Fruit fly (Drosophila melanogaster) whole organism, embryonic: ENCODE measurements around the gene CG14110.

Source experiments
- Abd-B ChIP-seq: fragments of 200-800 bp; sonication (Bioruptor generic); optimal IDR thresholded peaks from 2 replicates; lab custom pipeline; 2018; ENCODE audit warnings: missing biosample characterization, mild to moderate bottlenecking, missing genetic modification characterization, moderate library complexity
- Atf-2 ChIP-seq: fragments of 200-800 bp; sonication (Bioruptor generic); optimal IDR thresholded peaks from 2 replicates; lab custom pipeline; 2016; ENCODE audit warnings: missing biosample characterization, missing genetic modification characterization
- Awh ChIP-seq: fragments of 200-800 bp; sonication (Bioruptor generic); IDR thresholded peaks from 2 replicates; pipeline ENCODE4, ENCODE4 v1.3.6; 2022; ENCODE audit warnings: missing biosample characterization, missing genetic modification characterization
- CG10321 ChIP-seq: fragments of 200-800 bp; sonication (Bioruptor generic); IDR thresholded peaks from 2 replicates; pipeline ENCODE4 v1.3.6; 2022; ENCODE audit warnings: missing biosample characterization, missing genetic modification characterization
- CG10959 ChIP-seq: fragments of 200-800 bp; sonication (Bioruptor generic); IDR thresholded peaks from 2 replicates; pipeline ENCODE4 v1.3.6; 2022; ENCODE audit warnings: missing biosample characterization, missing genetic modification characterization
- CG11247 ChIP-seq: fragments of 200-800 bp; sonication (Bioruptor generic); IDR thresholded peaks from 2 replicates; pipeline ENCODE4 v1.3.6; 2022; ENCODE audit warnings: missing biosample characterization, missing genetic modification characterization
- CG11695 ChIP-seq: fragments of 200-800 bp; sonication (Bioruptor generic); IDR thresholded peaks from 3 replicates; pipeline ENCODE4 v1.3.6; 2022; ENCODE audit warnings: missing biosample characterization, missing genetic modification characterization
- CG15011 ChIP-seq: fragments of 200-800 bp; sonication (Bioruptor generic); optimal IDR thresholded peaks from 3 replicates; lab custom pipeline; 2018; ENCODE audit warnings: missing biosample characterization, mild to moderate bottlenecking, missing genetic modification characterization
- CG17361 ChIP-seq: fragments of 200-800 bp; sonication (Bioruptor generic); IDR thresholded peaks from 3 replicates; pipeline ENCODE4 v1.3.6; 2022; ENCODE audit warnings: missing biosample characterization, missing genetic modification characterization
- CG30403 ChIP-seq: fragments of 200-800 bp; sonication (Bioruptor generic); optimal IDR thresholded peaks from 3 replicates; lab custom pipeline; 2016; ENCODE audit warnings: missing biosample characterization, missing genetic modification characterization
- CG3065 ChIP-seq: fragments of 200-800 bp; sonication (Bioruptor generic); optimal IDR thresholded peaks from 2 replicates; lab custom pipeline; 2016; ENCODE audit warnings: missing biosample characterization, missing genetic modification characterization
- CG32767 ChIP-seq: fragments of 200-800 bp; sonication (Bioruptor generic); IDR thresholded peaks from 2 replicates; pipeline ENCODE4 v1.3.6; 2022; ENCODE audit warnings: missing biosample characterization, missing genetic modification characterization
- CG3995 ChIP-seq: fragments of 200-800 bp; sonication (Bioruptor generic); optimal IDR thresholded peaks from 3 replicates; lab custom pipeline; 2016; ENCODE audit warnings: missing biosample characterization, missing genetic modification characterization
- CG4424 ChIP-seq: fragments of 200-800 bp; sonication (Bioruptor generic); optimal IDR thresholded peaks from 3 replicates; lab custom pipeline; 2016; ENCODE audit warnings: missing biosample characterization, missing genetic modification characterization
- CG6272 ChIP-seq: fragments of 200-800 bp; sonication (Bioruptor generic); IDR thresholded peaks from 2 replicates; pipeline ENCODE4 v1.3.6; 2022; ENCODE audit warnings: missing biosample characterization, missing genetic modification characterization
- CG7839 ChIP-seq: fragments of 200-800 bp; sonication (Bioruptor generic); optimal IDR thresholded peaks from 3 replicates; lab custom pipeline; 2018; ENCODE audit warnings: missing biosample characterization, mild to moderate bottlenecking, missing genetic modification characterization, moderate library complexity
- CG8944 ChIP-seq: fragments of 200-800 bp; sonication (Bioruptor generic); optimal IDR thresholded peaks from 3 replicates; lab custom pipeline; 2016; ENCODE audit warnings: missing biosample characterization, missing genetic modification characterization
- CG9932 ChIP-seq: fragments of 200-800 bp; sonication (Bioruptor generic); IDR thresholded peaks from 2 replicates; pipeline ENCODE4 v1.3.6; 2022; ENCODE audit warnings: missing biosample characterization, missing genetic modification characterization
- CHES-1-like ChIP-seq: fragments of 200-800 bp; sonication (Bioruptor generic); optimal IDR thresholded peaks from 2 replicates; lab custom pipeline; 2016; ENCODE audit warnings: missing biosample characterization, missing genetic modification characterization
- Dref ChIP-seq: fragments of 200-800 bp; sonication (Bioruptor generic); IDR thresholded peaks from 2 replicates; pipeline ENCODE4 v1.3.6; 2022; ENCODE audit warnings: missing biosample characterization, missing genetic modification characterization
- Elba2 ChIP-seq: fragments of 200-800 bp; sonication (Bioruptor generic); optimal IDR thresholded peaks from 3 replicates; lab custom pipeline; 2016; ENCODE audit warnings: missing biosample characterization, missing genetic modification characterization
- H2.0 ChIP-seq: fragments of 200-800 bp; sonication (Bioruptor generic); IDR thresholded peaks from 2 replicates; pipeline ENCODE4 v1.3.6; 2022; ENCODE audit warnings: missing biosample characterization, missing genetic modification characterization
- HLH3B ChIP-seq: fragments of 200-800 bp; sonication (Bioruptor generic); IDR thresholded peaks from 2 replicates; pipeline ENCODE4 v1.3.6; 2022; ENCODE audit warnings: missing biosample characterization, missing genetic modification characterization
- HmgD ChIP-seq: fragments of 200-800 bp; sonication (Bioruptor generic); optimal IDR thresholded peaks from 3 replicates; lab custom pipeline; 2016; ENCODE audit warnings: missing biosample characterization, missing genetic modification characterization
- Kr ChIP-seq: fragments of 200-800 bp; sonication (Bioruptor generic); optimal IDR thresholded peaks from 2 replicates; lab custom pipeline; 2017; ENCODE audit warnings: missing biosample characterization, mild to moderate bottlenecking, missing genetic modification characterization
- Mrtf ChIP-seq: fragments of 200-800 bp; sonication (Bioruptor generic); IDR thresholded peaks from 3 replicates; pipeline ENCODE4 v1.3.6; 2022; ENCODE audit warnings: missing biosample characterization, missing genetic modification characterization
- Myb ChIP-seq: fragments of 200-800 bp; sonication (Bioruptor generic); optimal IDR thresholded peaks from 2 replicates; lab custom pipeline; 2016; ENCODE audit warnings: missing biosample characterization, missing genetic modification characterization
- NC2α ChIP-seq: fragments of 200-800 bp; sonication (Bioruptor generic); optimal IDR thresholded peaks from 2 replicates; lab custom pipeline; 2016; ENCODE audit warnings: missing biosample characterization, missing genetic modification characterization
- Scr ChIP-seq: fragments of 200-800 bp; sonication (Bioruptor generic); IDR thresholded peaks from 2 replicates; pipeline ENCODE4 v1.3.6; 2022; ENCODE audit warnings: missing biosample characterization, missing genetic modification characterization; ENCODE audit not compliant: partially characterized antibody
- TFAM ChIP-seq: fragments of 200-800 bp; sonication (Bioruptor generic); optimal IDR thresholded peaks from 2 replicates; lab custom pipeline; 2017; ENCODE audit warnings: missing biosample characterization, missing genetic modification characterization, inconsistent platforms
- Taf1 ChIP-seq: fragments of 200-800 bp; sonication (Bioruptor generic); IDR thresholded peaks from 2 replicates; pipeline ENCODE4 v1.3.6; 2022; ENCODE audit warnings: missing biosample characterization, missing genetic modification characterization
- ara ChIP-seq: fragments of 200-800 bp; sonication (Bioruptor generic); IDR thresholded peaks from 2 replicates; pipeline ENCODE4 v1.3.6; 2022; ENCODE audit warnings: missing biosample characterization, missing genetic modification characterization
- az2 ChIP-seq: fragments of 200-800 bp; sonication (Bioruptor generic); optimal IDR thresholded peaks from 3 replicates; lab custom pipeline; 2016; ENCODE audit warnings: missing biosample characterization, missing genetic modification characterization
- cato ChIP-seq: fragments of 200-800 bp; sonication (Bioruptor generic); optimal IDR thresholded peaks from 2 replicates; lab custom pipeline; 2016; ENCODE audit warnings: missing biosample characterization, missing genetic modification characterization, borderline replicate concordance
- chif ChIP-seq, 2 experiments: fragments of 200-800 bp; sonication (Bioruptor generic); optimal IDR thresholded peaks; 3 replicates each; lab custom pipeline; 2016; ENCODE audit warnings: missing biosample characterization in 2 of 2, missing genetic modification characterization in 2 of 2
- chn ChIP-seq: fragments of 200-800 bp; sonication (Bioruptor generic); optimal IDR thresholded peaks from 2 replicates; lab custom pipeline; 2016; ENCODE audit warnings: missing biosample characterization, missing genetic modification characterization
- ci ChIP-seq: fragments of 200-800 bp; sonication (Bioruptor generic); IDR thresholded peaks from 3 replicates; pipeline ENCODE4 v1.3.6; 2022; ENCODE audit warnings: missing biosample characterization, missing genetic modification characterization
- crol ChIP-seq: fragments of 200-800 bp; sonication (Bioruptor generic); IDR thresholded peaks from 2 replicates; pipeline ENCODE4 v1.3.6; 2022; ENCODE audit warnings: missing biosample characterization, missing genetic modification characterization
- da ChIP-seq: fragments of 200-800 bp; sonication (Bioruptor generic); optimal IDR thresholded peaks from 2 replicates; lab custom pipeline; 2016; ENCODE audit warnings: missing biosample characterization, missing genetic modification characterization
- fd3F ChIP-seq: fragments of 200-800 bp; sonication (Bioruptor generic); optimal IDR thresholded peaks from 2 replicates; lab custom pipeline; 2018; ENCODE audit warnings: missing biosample characterization, mild to moderate bottlenecking, missing genetic modification characterization, moderate library complexity
- fd64A ChIP-seq: fragments of 200-800 bp; sonication (Bioruptor generic); optimal IDR thresholded peaks from 3 replicates; lab custom pipeline; 2018; ENCODE audit warnings: missing biosample characterization, mild to moderate bottlenecking, missing genetic modification characterization
- gfzf ChIP-seq: fragments of 200-800 bp; sonication (Bioruptor generic); optimal IDR thresholded peaks from 2 replicates; lab custom pipeline; 2016; ENCODE audit warnings: missing biosample characterization, mild to moderate bottlenecking, missing genetic modification characterization, moderate library complexity
- grn ChIP-seq: fragments of 200-800 bp; sonication (Bioruptor generic); optimal IDR thresholded peaks from 3 replicates; lab custom pipeline; 2017; ENCODE audit warnings: missing biosample characterization, missing genetic modification characterization
- h ChIP-seq: fragments of >200 bp; optimal IDR thresholded peaks from 2 replicates; lab custom pipeline; 2017
- hth ChIP-seq: fragments of >200 bp; optimal IDR thresholded peaks from 2 replicates; lab custom pipeline; 2017; ENCODE audit warnings: inconsistent platforms
- ken ChIP-seq: fragments of 200-800 bp; sonication (Bioruptor generic); IDR thresholded peaks from 3 replicates; pipeline ENCODE4 v1.3.6; 2022; ENCODE audit warnings: missing biosample characterization, missing genetic modification characterization
- sima ChIP-seq: fragments of 200-800 bp; sonication (Bioruptor generic); optimal IDR thresholded peaks from 2 replicates; lab custom pipeline; 2016; ENCODE audit warnings: missing biosample characterization, missing genetic modification characterization
- slbo ChIP-seq: fragments of 200-800 bp; sonication (Bioruptor generic); IDR thresholded peaks from 2 replicates; pipeline ENCODE4 v1.3.6; 2022; ENCODE audit warnings: missing biosample characterization, missing genetic modification characterization
- sr ChIP-seq: fragments of 200-800 bp; sonication (Bioruptor generic); IDR thresholded peaks from 3 replicates; pipeline ENCODE4 v1.3.6; 2022; ENCODE audit warnings: missing biosample characterization, missing genetic modification characterization
- ssp ChIP-seq: fragments of 200-800 bp; sonication (Bioruptor generic); IDR thresholded peaks from 2 replicates; pipeline ENCODE4 v1.3.6; 2022; ENCODE audit warnings: missing biosample characterization, missing genetic modification characterization
- tin ChIP-seq: fragments of 200-800 bp; sonication (Bioruptor generic); optimal IDR thresholded peaks from 3 replicates; lab custom pipeline; 2016; ENCODE audit warnings: missing biosample characterization, missing genetic modification characterization
- twi ChIP-seq: fragments of 200-800 bp; optimal IDR thresholded peaks from 2 replicates; lab custom pipeline; 2019; ENCODE audit warnings: missing biosample characterization, mild to moderate bottlenecking, missing genetic modification characterization, moderate library complexity
- zen2 ChIP-seq: fragments of 200-800 bp; sonication (Bioruptor generic); IDR thresholded peaks from 3 replicates; pipeline ENCODE4 v1.3.6; 2022; ENCODE audit warnings: missing biosample characterization, missing genetic modification characterization; ENCODE audit not compliant: partially characterized antibody

CG14110 gene

dm6 chr3L:13403141-13403867, 18.7 kb downstream of the CG14110 start (continued):
- TF ChIP-seq CG11247 (GFP tag; lab: Robert Waterston, UW): no peak
- TF ChIP-seq zen2 (GFP tag; lab: Robert Waterston, UW): no peak
- TF ChIP-seq CG3065 (GFP tag; lab: Kevin White, UChicago): no peak
- TF ChIP-seq Scr (GFP tag; lab: Robert Waterston, UW): no peak
- no peak for TF ChIP-seq Awh (GFP tag; lab: Robert Waterston, UW)
- peak; percentile 10 for TF ChIP-seq tin
- TF ChIP-seq CHES-1-like (GFP tag; lab: Kevin White, UChicago): no peak
- no peak for TF ChIP-seq CG10321 (GFP tag; lab: Robert Waterston, UW)
- TF ChIP-seq Mrtf (GFP tag; lab: Robert Waterston, UW): no peak
- TF ChIP-seq cato (GFP tag; lab: Kevin White, UChicago): no peak
- TF ChIP-seq Elba2 (GFP tag; lab: Kevin White, UChicago): no peak
- peak; percentile 19 for TF ChIP-seq CG30403
- no peak for TF ChIP-seq ssp (GFP tag; lab: Robert Waterston, UW)
- peak; percentile 85 for TF ChIP-seq CG17361 (GFP tag; lab: Robert Waterston, UW)
- TF ChIP-seq CG4424: peak; percentile 10
- no peak for TF ChIP-seq Taf1 (GFP tag; lab: Robert Waterston, UW)
- TF ChIP-seq h (lab: Kevin White, UChicago): no peak
- no peak for TF ChIP-seq gfzf (GFP tag; lab: Kevin White, UChicago)
- TF ChIP-seq sr (GFP tag; lab: Robert Waterston, UW): peak; percentile 90
- TF ChIP-seq da (GFP tag; lab: Kevin White, UChicago): no peak
- no peak for TF ChIP-seq grn (GFP tag; lab: Kevin White, UChicago)
- no peak for TF ChIP-seq crol
- TF ChIP-seq CG32767 (GFP tag; lab: Robert Waterston, UW): no peak
- no peak for TF ChIP-seq CG3995
- no peak for TF ChIP-seq CG8944
- TF ChIP-seq TFAM (GFP tag; lab: Kevin White, UChicago): no peak
- TF ChIP-seq CG11695: no peak
- no peak for TF ChIP-seq ara
- no peak for TF ChIP-seq CG15011 (GFP tag; lab: Kevin White, UChicago)
- TF ChIP-seq HLH3B (GFP tag; lab: Robert Waterston, UW): no peak
- no peak for TF ChIP-seq chif (GFP tag; optimal IDR thresholded peaks at IDR 0.05; lab: Kevin White, UChicago)
- 0 out of 2 replicates have a peak, but pooled peaks have one; percentile 41 for TF ChIP-seq CG10959 (GFP tag; lab: Robert Waterston, UW)
- TF ChIP-seq ci (GFP tag; lab: Robert Waterston, UW): no peak
- TF ChIP-seq Dref (GFP tag; lab: Robert Waterston, UW): no peak
- no peak for TF ChIP-seq CG6272 (GFP tag; lab: Robert Waterston, UW)
- no peak for TF ChIP-seq HmgD (GFP tag; lab: Kevin White, UChicago)
- no peak for TF ChIP-seq sima (GFP tag; lab: Kevin White, UChicago)
- TF ChIP-seq ken: no peak
- TF ChIP-seq twi: no peak
- no peak for TF ChIP-seq slbo
- peak; percentile 2 for TF ChIP-seq chn
- no peak for TF ChIP-seq hth (lab: Kevin White, UChicago)
- TF ChIP-seq Myb: no peak
- TF ChIP-seq fd3F (GFP tag; lab: Kevin White, UChicago): no peak
- no peak for TF ChIP-seq fd64A
- peak; percentile 6 for TF ChIP-seq Abd-B (GFP tag; lab: Kevin White, UChicago)
- TF ChIP-seq NC2α: no peak
- TF ChIP-seq CG7839: peak; percentile 29
- TF ChIP-seq CG9932 (GFP tag; lab: Robert Waterston, UW): no peak
- TF ChIP-seq H2.0 (GFP tag; lab: Robert Waterston, UW): no peak
- TF ChIP-seq az2: no peak
- no peak for TF ChIP-seq Kr
- no peak for TF ChIP-seq Atf-2
